Fruit fly (Drosophila melanogaster): ENCODE results near the gene CG15461.

Gene CG15461

DNA sequence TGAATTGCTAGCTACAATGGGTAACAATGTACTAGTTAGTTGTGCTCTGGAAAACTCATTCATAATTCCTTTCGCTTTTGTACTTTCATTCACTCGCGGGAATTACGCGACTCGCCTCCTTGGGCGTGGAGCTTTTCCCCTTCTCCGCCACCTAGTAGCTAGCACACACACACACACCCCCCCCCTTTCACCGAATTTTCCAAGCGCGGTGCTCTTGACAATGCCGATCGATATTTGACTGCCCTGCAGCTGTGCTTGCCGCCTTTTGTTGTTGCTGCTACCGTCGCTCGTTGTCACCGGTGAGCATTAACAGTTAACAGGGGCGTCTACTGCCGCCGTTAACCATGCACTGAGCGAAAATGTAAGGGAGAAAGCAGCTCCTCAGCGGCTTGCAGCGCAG is 16.3 kb downstream of the CG15461 start:
- TF ChIP-seq Myc (optimal IDR thresholded peaks at IDR 0.05) (no peak), ttk (optimal IDR thresholded peaks at IDR 0.05) (no peak), psq (optimal IDR thresholded peaks at IDR 0.05) (no peak), Sin3A (optimal IDR thresholded peaks at IDR 0.05) (no peak), h (optimal IDR thresholded peaks at IDR 0.05) (no peak)

DNA sequence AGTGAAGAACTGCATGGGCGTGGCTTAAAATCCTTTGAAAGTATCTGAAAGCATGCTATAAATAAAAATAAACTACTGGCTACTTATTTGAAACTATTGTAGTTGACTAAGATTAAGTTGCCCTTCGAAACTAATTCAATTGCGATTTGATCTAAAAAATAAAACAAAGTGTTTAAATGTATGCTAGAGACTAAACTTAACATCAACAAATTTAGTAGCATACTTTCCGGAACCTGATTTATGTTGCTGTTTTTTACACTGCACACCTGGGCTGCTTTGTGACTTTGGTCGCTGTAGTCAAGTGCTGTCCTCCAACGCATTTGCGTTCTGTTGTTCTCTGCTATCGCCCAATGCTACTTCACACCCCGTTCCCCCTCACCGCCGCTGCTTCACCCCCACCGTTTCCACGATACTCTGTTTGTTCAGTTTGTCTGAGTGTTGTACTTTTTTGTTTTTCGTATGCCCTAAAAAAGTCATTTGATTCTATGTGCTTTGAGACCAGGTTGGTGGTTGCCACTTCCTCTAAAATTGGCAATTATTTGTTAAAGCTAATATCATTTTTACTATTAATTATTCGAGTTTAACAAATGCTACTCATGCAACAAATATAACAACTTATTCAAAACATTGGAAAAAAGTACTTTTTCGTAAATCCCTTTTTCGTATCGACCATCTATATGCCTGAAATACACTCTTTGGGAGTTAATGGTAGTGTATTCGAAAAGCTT is 17.0 kb downstream of the CG15461 start:
- TF ChIP-seq h (optimal IDR thresholded peaks at IDR 0.05) (no peak), insv (optimal IDR thresholded peaks at IDR 0.05) (no peak)

DNA sequence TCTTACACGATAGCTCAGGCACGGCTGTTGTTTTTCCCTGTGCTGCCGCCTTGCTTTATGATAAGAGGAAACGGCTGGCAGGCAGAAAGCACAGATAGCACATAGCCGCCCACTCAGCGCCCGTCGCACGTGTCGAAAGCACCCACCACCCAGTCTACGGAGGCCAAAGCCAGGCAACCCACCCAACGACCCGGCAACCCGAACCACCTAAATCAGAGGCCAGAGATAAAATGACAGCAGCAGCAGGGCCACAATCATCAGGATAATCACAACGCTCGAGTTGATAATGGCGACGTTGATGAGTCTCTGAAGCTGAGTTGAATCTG is 17.5 kb downstream of the CG15461 start:
- TF ChIP-seq ttk (optimal IDR thresholded peaks at IDR 0.05) (no peak), Myc (optimal IDR thresholded peaks at IDR 0.05) (no peak), insv (optimal IDR thresholded peaks at IDR 0.05) (no peak), h (optimal IDR thresholded peaks at IDR 0.05) (no peak), psq (optimal IDR thresholded peaks at IDR 0.05) (no peak), Sin3A (optimal IDR thresholded peaks at IDR 0.05) (no peak)

DNA sequence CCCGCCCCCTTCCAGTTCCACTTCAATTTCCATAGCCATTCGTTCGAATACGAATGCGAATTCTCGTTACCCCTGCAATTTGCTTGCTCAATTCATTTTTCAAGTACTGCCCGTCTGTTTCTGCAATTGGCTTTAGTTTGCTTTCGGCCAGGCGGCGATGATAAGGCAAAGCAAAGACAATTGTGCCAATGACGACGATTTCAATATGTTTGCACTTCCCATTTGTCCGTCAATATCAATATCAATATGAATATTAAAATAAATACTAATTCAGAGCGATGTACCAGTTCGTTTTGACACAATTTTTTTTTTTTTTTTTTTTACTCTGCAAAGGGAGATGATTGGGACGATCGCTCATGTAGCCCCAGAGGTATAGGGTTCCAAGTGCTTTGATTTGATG is 19.9 kb downstream of the CG15461 start:
- no peak for TF ChIP-seq ttk (optimal IDR thresholded peaks at IDR 0.05)
- no peak for TF ChIP-seq insv (optimal IDR thresholded peaks at IDR 0.05)
- no peak for TF ChIP-seq Sin3A (optimal IDR thresholded peaks at IDR 0.05)

DNA sequence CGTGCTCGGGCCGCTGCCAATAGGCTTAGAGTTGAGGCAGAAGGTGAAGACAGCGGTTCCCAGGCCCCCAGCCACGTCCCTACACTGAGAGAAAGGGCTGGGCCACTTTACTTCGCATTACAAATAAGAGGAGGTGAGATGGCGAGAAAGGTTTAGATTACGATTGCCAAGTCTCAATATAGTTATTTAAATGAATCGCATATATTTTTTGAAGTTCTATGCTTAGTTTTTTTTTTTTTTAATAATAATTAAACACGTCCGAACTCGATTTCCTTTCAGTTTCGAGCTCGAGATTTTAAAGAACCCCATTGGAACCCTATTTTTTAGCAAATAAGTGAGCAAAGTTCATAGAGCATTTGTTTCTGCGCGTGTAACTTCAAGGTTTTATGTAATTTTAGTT is 21.8 kb downstream of the CG15461 start:
- TF ChIP-seq Myc (optimal IDR thresholded peaks at IDR 0.05): no peak
- TF ChIP-seq Sin3A (optimal IDR thresholded peaks at IDR 0.05): no peak

DNA sequence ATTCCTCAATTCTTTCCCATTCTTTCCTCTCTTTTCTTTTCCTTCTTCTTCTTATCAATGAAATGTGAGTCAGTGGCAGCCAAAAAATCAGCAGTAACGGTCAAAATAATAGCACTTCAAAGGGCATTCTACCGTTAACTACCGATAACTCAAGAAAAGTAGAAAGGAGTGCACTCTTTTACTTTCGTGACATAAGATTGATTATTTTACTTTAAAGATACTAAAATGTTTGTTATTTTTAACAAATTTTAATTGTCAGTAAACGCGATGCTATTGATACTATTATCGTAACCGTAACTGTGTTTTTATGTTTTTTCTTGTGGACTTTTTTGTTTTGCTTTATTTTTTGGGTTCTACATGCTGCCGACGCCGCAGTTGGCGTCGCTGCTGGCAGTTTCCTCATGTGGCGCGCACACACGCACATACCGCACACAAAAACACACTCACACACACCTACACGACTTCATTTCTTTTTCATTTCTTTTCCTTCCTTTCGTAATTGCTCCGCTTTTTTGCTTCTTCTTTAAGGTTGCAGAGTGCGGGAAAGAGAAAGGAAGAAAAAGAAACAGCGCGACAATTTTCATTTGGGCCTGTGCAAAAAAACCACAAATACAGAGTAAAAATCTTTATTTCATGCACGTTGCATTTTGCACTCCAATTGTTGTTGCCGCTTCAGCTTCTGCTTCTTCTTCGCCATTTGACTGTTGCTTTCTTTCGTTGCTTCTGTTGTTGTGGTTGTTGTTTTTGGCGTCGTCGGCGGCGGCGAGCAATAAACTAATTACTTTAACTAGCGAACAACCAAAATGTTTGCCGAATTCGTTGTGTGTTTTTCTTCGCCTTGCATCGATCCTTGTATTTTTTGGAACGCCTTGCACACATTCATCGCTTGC is 23.8 kb downstream of the CG15461 start:
- TF ChIP-seq psq (optimal IDR thresholded peaks at IDR 0.05) (no peak), Myc (optimal IDR thresholded peaks at IDR 0.05) (no peak), h (optimal IDR thresholded peaks at IDR 0.05) (no peak), insv (optimal IDR thresholded peaks at IDR 0.05) (no peak), ttk (optimal IDR thresholded peaks at IDR 0.05) (no peak), Sin3A (optimal IDR thresholded peaks at IDR 0.05) (no peak)

DNA sequence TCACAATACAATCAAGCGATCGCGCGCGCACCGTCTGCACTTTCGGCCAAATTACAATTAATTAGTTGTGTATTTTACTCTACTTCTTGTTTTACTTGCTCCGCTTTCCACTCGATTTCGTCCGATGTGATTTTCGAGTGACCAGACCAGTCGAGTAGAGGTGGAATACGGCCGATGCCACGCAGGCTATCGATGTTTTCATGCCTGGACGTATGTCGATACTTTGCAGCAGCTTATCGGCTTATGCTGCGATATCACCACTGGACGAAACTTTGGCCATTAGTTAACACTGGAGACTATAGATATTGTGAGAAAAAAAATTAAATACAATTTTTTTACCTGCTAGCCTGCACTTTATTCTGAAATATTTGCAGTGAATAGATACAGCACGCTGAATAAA is 24.6 kb downstream of the CG15461 start, which contains the start of gene RhoGAP19D:
Gene RhoGAP19D (minus strand): TSS at position 155 of the 400 bp plus-strand sequence.
- no peak for TF ChIP-seq insv (optimal IDR thresholded peaks at IDR 0.05)
- no peak for TF ChIP-seq Sin3A (optimal IDR thresholded peaks at IDR 0.05)
- TF ChIP-seq psq (optimal IDR thresholded peaks at IDR 0.05): no peak
- TF ChIP-seq h (optimal IDR thresholded peaks at IDR 0.05): no peak
- no peak for TF ChIP-seq Myc (optimal IDR thresholded peaks at IDR 0.05)
- TF ChIP-seq ttk (optimal IDR thresholded peaks at IDR 0.05): no peak

DNA sequence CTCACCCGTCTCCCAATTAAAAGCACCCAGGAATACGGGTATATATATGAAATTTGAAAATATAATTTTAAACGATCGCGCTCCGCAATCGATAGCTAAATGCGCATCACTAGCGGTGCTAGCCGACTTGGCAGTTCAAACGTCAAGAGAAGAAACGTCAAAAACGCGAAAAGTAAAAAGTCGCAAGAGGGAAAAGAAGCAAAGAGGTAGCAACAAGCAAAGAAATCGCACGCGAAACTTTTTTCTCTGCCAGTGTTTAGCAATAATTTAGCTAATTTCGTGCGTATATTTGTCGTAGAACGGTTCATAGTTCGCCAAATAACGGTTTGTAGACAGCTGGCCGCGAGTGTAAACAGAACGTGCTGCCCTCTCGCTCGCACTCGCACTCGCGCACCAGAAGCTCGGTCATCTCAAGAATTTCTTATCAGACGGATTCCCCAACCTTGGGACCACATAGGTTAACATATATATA is 25.4 kb downstream of the CG15461 start, which contains the start of gene CG1812:
Gene CG1812 (plus strand): TSS at position 163 of the 472 bp plus-strand sequence.
- no peak for TF ChIP-seq Sin3A (optimal IDR thresholded peaks at IDR 0.05)
- no peak for TF ChIP-seq psq (optimal IDR thresholded peaks at IDR 0.05)
- TF ChIP-seq ttk (optimal IDR thresholded peaks at IDR 0.05): no peak
- TF ChIP-seq insv (optimal IDR thresholded peaks at IDR 0.05): no peak
- TF ChIP-seq h (optimal IDR thresholded peaks at IDR 0.05): no peak
- TF ChIP-seq Myc (optimal IDR thresholded peaks at IDR 0.05): no peak

DNA sequence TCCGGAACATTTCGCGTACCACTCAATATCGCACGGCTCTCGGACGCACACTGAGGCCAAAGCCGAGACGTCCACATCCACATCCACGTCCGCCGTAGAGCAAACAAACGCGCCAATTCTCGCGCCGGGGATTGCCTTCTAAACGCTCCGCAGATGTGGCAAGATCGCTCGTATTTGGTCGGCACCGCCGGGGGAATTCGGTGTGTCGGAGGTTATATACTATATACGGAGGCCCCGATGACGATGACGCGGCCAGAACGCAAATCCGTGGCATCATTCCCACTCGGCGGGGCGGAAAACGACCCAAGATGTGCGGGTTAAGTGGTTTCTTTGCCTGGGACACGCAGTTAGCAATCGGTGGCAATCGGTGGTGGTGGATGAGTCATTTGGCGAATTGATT is 32.2 kb downstream of the CG15461 start:
- no peak for TF ChIP-seq insv (optimal IDR thresholded peaks at IDR 0.05)
- no peak for TF ChIP-seq Sin3A (optimal IDR thresholded peaks at IDR 0.05)
- no peak for TF ChIP-seq Myc (optimal IDR thresholded peaks at IDR 0.05)
- TF ChIP-seq psq (optimal IDR thresholded peaks at IDR 0.05): no peak
- no peak for TF ChIP-seq h (optimal IDR thresholded peaks at IDR 0.05)
- TF ChIP-seq ttk (optimal IDR thresholded peaks at IDR 0.05): no peak

DNA sequence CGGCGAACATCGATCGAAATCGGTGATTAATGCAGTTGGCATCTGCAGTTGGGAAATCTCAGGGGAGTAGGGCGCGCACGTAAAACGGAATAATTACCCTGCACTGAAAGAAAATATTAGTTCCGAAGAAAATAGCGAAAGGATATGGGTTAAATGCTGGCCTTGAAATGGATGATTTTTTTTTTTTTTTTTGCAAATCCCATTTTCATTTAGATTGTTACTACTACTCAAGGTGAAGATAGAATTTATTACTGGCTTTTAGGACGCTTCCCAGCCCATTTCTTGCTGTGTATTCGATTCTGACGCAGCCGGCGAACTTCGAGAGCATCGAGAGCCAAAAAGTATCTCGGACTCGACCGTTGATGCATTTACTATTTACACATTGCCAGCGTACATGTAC is 33.1 kb downstream of the CG15461 start:
- no peak for TF ChIP-seq Sin3A (optimal IDR thresholded peaks at IDR 0.05)
- TF ChIP-seq Myc (optimal IDR thresholded peaks at IDR 0.05): no peak
- TF ChIP-seq insv (optimal IDR thresholded peaks at IDR 0.05): no peak
- no peak for TF ChIP-seq ttk (optimal IDR thresholded peaks at IDR 0.05)
- TF ChIP-seq psq (optimal IDR thresholded peaks at IDR 0.05): no peak

DNA sequence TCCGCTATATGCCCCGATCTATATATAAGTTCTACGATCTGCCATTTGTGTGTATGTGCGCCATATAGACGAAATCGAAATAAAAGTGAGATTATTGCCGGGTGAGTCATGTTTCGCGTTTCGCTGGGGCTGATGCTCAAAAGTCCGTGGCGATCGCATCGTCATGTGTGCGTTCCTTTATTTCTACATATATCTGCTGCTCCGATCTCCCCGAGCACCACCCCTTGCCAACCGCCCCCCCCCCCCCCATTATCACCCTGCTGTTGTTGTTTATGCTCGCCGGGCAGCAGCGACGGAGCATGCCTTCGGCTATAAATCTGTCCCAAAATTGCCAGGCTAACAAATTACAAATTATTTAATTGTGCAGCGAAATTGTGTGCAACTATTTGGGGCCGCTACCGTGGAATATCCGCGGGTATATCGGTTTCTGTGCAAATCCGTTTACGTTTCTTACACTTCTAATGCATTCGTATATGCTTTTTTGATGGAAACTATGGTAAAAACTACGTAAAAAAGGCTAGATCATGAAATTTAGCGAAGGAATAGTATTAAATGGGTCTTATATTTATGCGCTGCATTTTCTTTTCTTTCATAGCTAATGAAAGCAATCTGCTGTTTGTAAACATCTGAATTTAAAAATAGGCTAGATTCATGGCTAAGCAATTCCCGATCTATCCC is 33.9 kb downstream of the CG15461 start:
- TF ChIP-seq h (optimal IDR thresholded peaks at IDR 0.05): no peak
- TF ChIP-seq psq (optimal IDR thresholded peaks at IDR 0.05): no peak
- no peak for TF ChIP-seq insv (optimal IDR thresholded peaks at IDR 0.05)
- TF ChIP-seq ttk (optimal IDR thresholded peaks at IDR 0.05): no peak
- TF ChIP-seq Myc (optimal IDR thresholded peaks at IDR 0.05): no peak
- no peak for TF ChIP-seq Sin3A (optimal IDR thresholded peaks at IDR 0.05)

DNA sequence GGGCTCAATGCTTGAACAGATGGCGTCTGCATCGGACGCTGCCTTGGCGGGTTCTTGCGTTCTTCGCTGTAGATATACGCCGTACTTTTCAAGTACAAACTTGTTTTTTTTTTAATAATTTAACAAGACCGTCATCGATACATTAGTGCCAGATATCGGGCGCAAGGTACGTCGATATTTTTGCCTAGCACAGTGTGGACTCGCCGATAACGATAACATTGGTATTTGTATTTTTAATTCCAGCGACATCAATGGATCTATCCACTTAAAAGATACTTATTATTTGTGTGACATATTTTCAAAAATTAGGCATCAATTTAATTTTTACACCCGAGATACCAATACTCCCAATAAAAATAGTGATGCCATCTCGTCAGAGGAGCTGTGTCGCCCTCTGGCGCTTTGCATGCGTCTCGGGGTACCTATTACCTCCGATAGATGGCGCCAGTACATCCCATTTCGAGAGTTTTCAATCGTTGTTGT is 38.8 kb downstream of the CG15461 start, which contains the start of gene Tak1:
Gene Tak1 (minus strand): TSS at position 175 of the 483 bp plus-strand sequence.
- TF ChIP-seq Myc (optimal IDR thresholded peaks at IDR 0.05) (no peak), ttk (optimal IDR thresholded peaks at IDR 0.05) (no peak), Sin3A (optimal IDR thresholded peaks at IDR 0.05) (no peak), psq (optimal IDR thresholded peaks at IDR 0.05) (no peak), insv (optimal IDR thresholded peaks at IDR 0.05) (no peak)

All from Kc167 (cell line).